Worm (Caenorhabditis elegans) whole organism, L3 larva: ENCODE results near the gene C17C3.6.

ENCODE experiments used
- aly-2 ChIP-seq: fragments of 150-350 bp; optimal IDR thresholded peaks from 2 replicates; lab custom pipeline; 2014; ENCODE audit warnings: missing biosample characterization, missing genetic modification characterization
- ama-1 ChIP-seq: fragments of 150-350 bp; optimal IDR thresholded peaks from 2 replicates; lab custom pipeline; 2018
- ceh-82 ChIP-seq: fragments of 150-350 bp; optimal IDR thresholded peaks from 2 replicates; lab custom pipeline; 2014; ENCODE audit warnings: missing biosample characterization, missing genetic modification characterization
- egl-27 ChIP-seq: sonication (generic microtip); optimal IDR thresholded peaks from 4 replicates; lab custom pipeline; 2017; ENCODE audit warnings: missing biosample characterization, missing genetic modification reagents, missing genetic modification characterization
- lin-39 ChIP-seq: fragments of 150-350 bp; optimal IDR thresholded peaks from 2 replicates; lab custom pipeline; 2018; ENCODE audit warnings: missing biosample characterization, missing genetic modification reagents, missing genetic modification characterization
- lsy-12 ChIP-seq: sonication (generic microtip); optimal IDR thresholded peaks from 2 replicates; lab custom pipeline; 2016; ENCODE audit warnings: mild to moderate bottlenecking, missing genetic modification characterization, missing compliant biosample characterization
- nhr-11 ChIP-seq: fragments of 150-350 bp; optimal IDR thresholded peaks from 2 replicates; lab custom pipeline; 2014; ENCODE audit warnings: missing biosample characterization, missing genetic modification characterization
- nhr-23 ChIP-seq: fragments of 150-350 bp; optimal IDR thresholded peaks from 2 replicates; lab custom pipeline; 2014; ENCODE audit warnings: missing biosample characterization, missing genetic modification reagents, missing genetic modification characterization
- snpc-4 ChIP-seq: fragments of 150-350 bp; optimal IDR thresholded peaks from 2 replicates; lab custom pipeline; 2014; ENCODE audit warnings: missing biosample characterization, missing genetic modification characterization

DNA sequence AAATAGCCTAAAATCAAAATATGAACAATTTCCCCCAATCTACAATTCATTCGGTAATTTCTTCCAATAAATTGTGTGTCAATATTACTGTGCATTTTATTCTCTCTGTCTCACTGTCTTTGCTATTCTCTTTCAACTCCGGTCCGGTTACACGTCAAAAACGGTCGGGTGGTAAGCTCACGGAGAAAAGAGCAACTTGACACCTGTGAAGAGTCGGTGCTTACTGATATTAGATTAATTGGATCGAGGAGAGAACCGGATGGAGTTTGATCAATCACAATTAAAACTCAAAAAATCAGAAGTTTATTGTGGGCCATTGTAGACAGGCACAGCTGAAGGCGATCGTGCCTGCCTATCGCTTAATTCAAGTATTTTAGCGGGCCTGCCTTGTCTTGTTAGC, 25.1 kb downstream of the C17C3.6 start:
- TF ChIP-seq aly-2 = no peak
- no peak for TF ChIP-seq lin-39
- no peak for TF ChIP-seq egl-27
- TF ChIP-seq snpc-4 (tag; lab: Kevin White, UChicago) = no peak
- TF ChIP-seq nhr-23 = no peak
- no peak for TF ChIP-seq nhr-11
- TF ChIP-seq ceh-82 (tag; lab: Kevin White, UChicago) = no peak
- TF ChIP-seq lsy-12 (tag; lab: Kevin White, UChicago) = no peak
- no peak for TF ChIP-seq ama-1 (lab: Kevin White, UChicago)
